Fruit fly (Drosophila melanogaster): ENCODE results near the gene Eip93F.

DNA sequence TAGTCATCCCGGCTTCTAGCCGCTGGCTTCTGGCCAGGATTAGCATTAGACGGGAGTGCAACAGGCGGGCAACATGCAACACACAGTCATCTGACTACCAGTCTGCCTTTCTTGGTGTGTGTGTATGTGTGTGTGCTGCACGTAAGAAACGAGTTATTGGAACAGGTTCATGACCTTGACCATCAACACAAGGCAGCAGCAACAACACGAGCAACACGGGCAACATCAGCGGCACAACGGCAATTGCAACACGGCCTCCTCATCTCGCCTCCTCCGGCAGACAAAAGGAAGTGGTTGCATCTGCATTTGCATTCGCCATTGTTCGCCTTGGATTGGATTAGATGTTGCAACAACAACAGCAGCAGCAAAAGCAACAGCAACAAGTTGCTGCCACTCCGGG is 2.5 kb downstream of the Eip93F start:
- TF ChIP-seq pdm3 (GFP tag; optimal IDR thresholded peaks at IDR 0.05) (no peak), CG10631 (GFP tag; optimal IDR thresholded peaks at IDR 0.05) (no peak), CG1621 (tag; optimal IDR thresholded peaks at IDR 0.05) (no peak), Smox (GFP tag; optimal IDR thresholded peaks at IDR 0.05) (no peak), Lpt (GFP tag; optimal IDR thresholded peaks at IDR 0.05) (no peak)

Measured in whole organism, prepupa.